Worm (Caenorhabditis elegans) whole organism, L4 larva: ENCODE data around the gene abch-1.

Source experiments
- aly-2 ChIP-seq: sonication (generic microtip); optimal IDR thresholded peaks from 2 replicates; lab custom pipeline; 2018; ENCODE audit warnings: missing biosample characterization, missing genetic modification characterization
- mdl-1 ChIP-seq, 2 experiments: fragments of 150-350 bp in 1 of 2; sonication (generic microtip) in 1 of 2; optimal IDR thresholded peaks; 2 replicates each; lab custom pipeline; 2014 to 2017; ENCODE audit warnings: missing biosample characterization in 2 of 2, missing genetic modification characterization in 2 of 2
- nhr-76 ChIP-seq: fragments of 150-350 bp; optimal IDR thresholded peaks from 2 replicates; lab custom pipeline; 2014; ENCODE audit warnings: missing biosample characterization, missing genetic modification characterization
- pha-4 ChIP-seq, 2 experiments: fragments of 150-350 bp in 1 of 2; fragments of 200-800 bp in 1 of 2; sonication (Bioruptor generic) in 1 of 2; IDR thresholded peaks in 1 of 2; optimal IDR thresholded peaks in 1 of 2; 2 replicates each; pipeline versions ENCODE4 v1.3.6 to Lab custom; 2014 to 2022; ENCODE audit warnings: missing genetic modification characterization in 2 of 2, missing genetic modification reagents in 2 of 2, missing biosample characterization in 1 of 2, missing compliant biosample characterization in 1 of 2

- TF ChIP-seq mdl-1 (tag; optimal IDR thresholded peaks at IDR 0.05; lab: Kevin White, UChicago), result no peak
- TF ChIP-seq aly-2 (tag; lab: Kevin White, UChicago), result no peak
- no peak for TF ChIP-seq pha-4 (GFP tag; IDR thresholded peaks at IDR 0.05; lab: Robert Waterston, UW)
- TF ChIP-seq pha-4 (tag; optimal IDR thresholded peaks at IDR 0.05; lab: Kevin White, UChicago), result no peak
- no peak for TF ChIP-seq nhr-76
Measured at ce11 chrII:6493709-6494326, 37.6 kb downstream of the abch-1 start.
